Worm (Caenorhabditis elegans): ENCODE data around the gene Y54G11A.7.

The Y54G11A.7 gene

DNA sequence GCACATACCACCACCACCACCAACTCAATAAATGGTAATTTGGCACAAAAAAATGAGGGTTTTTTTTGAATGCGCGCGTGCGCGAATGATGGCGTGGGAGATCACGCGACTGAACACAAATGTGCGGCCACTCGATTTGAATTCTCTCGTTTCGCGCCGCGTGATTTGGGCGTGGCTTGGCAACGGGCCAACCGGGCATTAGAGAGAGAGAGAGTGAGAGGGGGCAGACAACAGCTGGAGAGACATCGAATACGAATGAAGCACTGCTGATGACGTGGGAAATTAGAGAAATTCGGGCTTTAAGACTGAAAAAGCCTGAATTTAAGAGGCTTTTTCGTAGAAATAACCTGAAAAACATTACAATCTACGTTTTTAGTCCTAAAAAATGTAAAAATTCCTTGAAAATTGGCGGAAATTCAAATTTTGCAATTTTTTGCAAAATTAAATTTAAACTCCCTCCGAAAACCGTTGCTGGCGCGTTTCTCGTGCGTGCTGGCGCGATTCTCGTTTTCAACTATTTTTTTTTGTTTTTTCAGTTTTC, 45.6 kb upstream of the Y54G11A.7 start (continued):
- TF ChIP-seq lin-1 (GFP tag; IDR thresholded peaks at IDR 0.05) (peak; percentile 63; the same call in 1 of the 2 replicates), F10B5.3 (tag; optimal IDR thresholded peaks at IDR 0.05) (peak; percentile 84), T20F7.1 (GFP tag; optimal IDR thresholded peaks at IDR 0.05) (peak; percentile 88), F49E8.2 (tag; optimal IDR thresholded peaks at IDR 0.05; ENCODE audit: borderline replicate concordance) (peak; percentile 66), zip-2 (tag; optimal IDR thresholded peaks at IDR 0.05) (peak; percentile 66), dmd-8 (GFP tag; IDR thresholded peaks at IDR 0.05) (no peak; the same call in 1 of the 2 replicates), ama-1 (optimal IDR thresholded peaks at IDR 0.05) (peak; percentile 81), unc-130 (GFP tag; optimal IDR thresholded peaks at IDR 0.05) (peak; percentile 63), nhr-111 (GFP tag; optimal IDR thresholded peaks at IDR 0.05) (peak; percentile 53), F44E2.7 (GFP tag; IDR thresholded peaks at IDR 0.05) (no peak), R02D3.7 (tag; optimal IDR thresholded peaks at IDR 0.05) (no peak), lin-15B (tag; optimal IDR thresholded peaks at IDR 0.05) (peak; percentile 19), Y5F2A.4 (GFP tag; optimal IDR thresholded peaks at IDR 0.05) (peak; percentile 59), set-16 (GFP tag; IDR thresholded peaks at IDR 0.05) (peak; percentile 90), jun-1 (tag; optimal IDR thresholded peaks at IDR 0.05) (peak; percentile 55), snpc-1.2 (GFP tag; IDR thresholded peaks at IDR 0.05) (0 out of 2 replicates have a peak, but pooled peaks have one; percentile 49), lin-38 (GFP tag; IDR thresholded peaks at IDR 0.05) (peak; percentile 85)

DNA sequence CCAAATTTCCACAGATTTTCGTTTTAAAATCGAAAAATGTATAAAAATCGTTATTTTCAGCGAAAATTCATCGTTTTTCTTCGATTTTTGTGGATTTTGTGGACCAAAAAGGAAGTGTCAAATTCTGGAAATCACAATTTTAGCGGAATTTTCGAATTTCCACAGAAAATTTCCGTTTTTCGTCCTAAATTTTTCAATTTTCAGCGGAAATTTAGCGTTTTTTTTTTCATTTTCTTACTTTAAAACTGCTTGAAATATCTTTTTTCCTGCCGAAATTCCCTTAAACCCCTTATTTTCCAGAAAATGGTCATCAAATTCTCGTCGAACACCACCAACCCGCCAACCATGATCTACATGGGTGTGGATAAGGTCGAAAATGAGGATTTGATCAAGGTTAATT, 45.0 kb upstream of the Y54G11A.7 start, which contains the start of gene Y54G11A.2:
Y54G11A.2 (plus strand) TSS at position 301 of the 400 bp plus-strand sequence.
- no peak for TF ChIP-seq fkh-10 (GFP tag; optimal IDR thresholded peaks at IDR 0.05)

DNA sequence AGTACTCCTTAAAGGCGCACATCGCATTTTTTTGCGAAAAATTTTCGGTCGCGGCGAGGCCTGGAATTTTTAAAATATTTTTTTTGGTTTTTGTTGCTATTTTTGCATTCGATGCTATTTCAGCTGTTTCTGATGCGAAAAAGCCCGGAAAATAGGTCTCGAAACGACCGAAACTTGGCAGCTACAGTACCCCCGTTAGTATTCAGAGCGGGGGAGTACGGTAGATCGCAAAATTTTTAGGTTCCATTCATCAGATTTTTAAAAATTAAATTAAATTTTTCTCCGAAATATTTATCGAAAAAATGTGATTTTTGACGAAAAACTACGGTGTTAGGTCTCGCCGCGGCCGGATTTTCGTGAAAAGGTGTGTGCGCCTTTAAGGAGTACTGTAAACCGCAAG, 41.3 kb upstream of the Y54G11A.7 start:
- TF ChIP-seq zip-11 (GFP tag; IDR thresholded peaks at IDR 0.05) (no peak), nhr-42 (GFP tag; IDR thresholded peaks at IDR 0.05) (peak; percentile 41; the same call in 1 of the 2 replicates), gei-8 (GFP tag; optimal IDR thresholded peaks at IDR 0.05) (peak; percentile 14), nhr-76 (tag; optimal IDR thresholded peaks at IDR 0.05) (no peak)

DNA sequence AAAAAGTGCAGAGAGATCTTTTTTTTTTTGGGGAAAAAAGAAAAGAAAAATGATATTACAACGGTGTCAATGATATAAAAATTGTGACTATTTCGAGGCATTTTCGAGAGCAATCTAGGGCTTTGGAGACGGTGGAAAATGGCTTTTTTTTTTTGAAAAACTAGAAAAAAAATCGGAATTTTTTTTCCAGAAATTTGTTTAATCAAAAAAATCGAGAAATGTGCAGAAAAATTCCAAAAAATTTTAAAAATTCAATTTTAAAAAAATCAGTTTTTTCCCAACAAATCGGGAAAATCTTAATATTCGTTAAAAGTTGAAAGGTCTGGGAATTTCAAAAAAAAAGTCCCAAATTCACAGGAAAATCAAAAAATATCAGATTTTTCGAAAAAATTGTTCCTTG, 40.3 kb upstream of the Y54G11A.7 start, which contains the start of gene Y54G11A.19:
Y54G11A.19 (minus strand) TSS at position 101 of the 400 bp plus-strand sequence.
- TF ChIP-seq daf-19 (GFP tag; conservative IDR thresholded peaks at IDR 0.05) (no peak), nhr-77 (tag; optimal IDR thresholded peaks at IDR 0.05) (no peak), vab-7 (GFP tag; IDR thresholded peaks at IDR 0.05) (no peak), nhr-111 (GFP tag; optimal IDR thresholded peaks at IDR 0.05) (no peak), R02D3.7 (tag; optimal IDR thresholded peaks at IDR 0.05) (no peak), ceh-20 (GFP tag; IDR thresholded peaks at IDR 0.05) (no peak), daf-16 (GFP tag; optimal IDR thresholded peaks at IDR 0.05) (no peak), daf-16 (tag; optimal IDR thresholded peaks at IDR 0.05) (no peak), mdl-1 (tag; optimal IDR thresholded peaks at IDR 0.05) (no peak), arid-1 (GFP tag; conservative IDR thresholded peaks at IDR 0.05) (no peak)

DNA sequence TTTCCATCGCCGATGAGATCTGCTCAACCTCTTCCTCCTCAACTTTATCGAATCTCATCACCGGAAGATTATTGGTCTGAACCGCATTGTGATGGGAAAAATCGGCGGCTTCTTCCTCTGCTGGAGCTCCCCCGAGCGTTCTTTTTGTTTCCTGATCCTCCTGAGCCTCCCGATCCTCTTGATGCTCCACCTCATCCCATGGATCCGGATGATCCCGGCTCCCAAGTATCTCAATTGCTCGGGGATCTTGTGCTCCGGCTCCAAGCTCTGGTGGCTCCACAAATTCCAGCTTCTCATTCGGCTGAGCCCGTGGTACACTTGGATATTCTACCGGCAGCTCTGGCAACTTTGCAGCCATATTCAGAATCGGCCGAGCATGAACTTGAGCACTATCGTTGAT, 39.2 kb upstream of the Y54G11A.7 start:
- TF ChIP-seq dmd-6 (GFP tag; IDR thresholded peaks at IDR 0.05) (no peak), set-16 (GFP tag; IDR thresholded peaks at IDR 0.05) (peak; percentile 76), unc-39 (tag; optimal IDR thresholded peaks at IDR 0.05) (no peak)

DNA sequence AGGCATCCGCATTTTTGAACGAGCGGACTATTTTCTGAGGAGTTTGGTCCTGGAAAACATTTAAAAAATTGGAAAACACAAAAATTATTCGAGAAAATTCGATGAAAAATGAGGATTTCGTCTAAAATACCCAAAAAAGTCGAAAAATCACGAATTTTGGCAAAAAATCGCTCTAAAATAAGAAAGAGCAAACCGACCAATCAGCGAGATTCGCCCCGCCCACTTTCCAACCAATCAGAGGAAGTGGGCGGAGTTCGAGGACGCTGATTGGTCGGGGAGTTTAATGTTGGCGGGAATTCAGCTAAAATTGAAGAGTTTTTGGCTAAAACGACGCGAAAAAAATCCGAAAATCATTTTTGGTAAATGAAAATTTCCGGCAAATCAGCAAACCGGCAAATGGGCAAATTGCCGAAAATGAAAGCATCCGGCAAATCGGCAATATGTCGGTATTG, 27.9 kb upstream of the Y54G11A.7 start, which contains the start of gene Y54G11A.1:
Y54G11A.1 (minus strand) TSS at position 51 of the 452 bp plus-strand sequence.
- TF ChIP-seq nhr-77 (tag; optimal IDR thresholded peaks at IDR 0.05) (no peak), ceh-20 (GFP tag; IDR thresholded peaks at IDR 0.05) (no peak), Y5F2A.4 (GFP tag; optimal IDR thresholded peaks at IDR 0.05) (no peak), unc-130 (GFP tag; optimal IDR thresholded peaks at IDR 0.05) (no peak), lin-38 (GFP tag; IDR thresholded peaks at IDR 0.05) (no peak), zip-2 (tag; optimal IDR thresholded peaks at IDR 0.05) (no peak), nhr-111 (GFP tag; optimal IDR thresholded peaks at IDR 0.05) (no peak)
